Fruit fly (Drosophila melanogaster) whole organism, adult: ENCODE measurements around the gene CG9135.

ENCODE experiments used
- CG11617 ChIP-seq: fragments of 200-800 bp; sonication (Bioruptor generic); optimal IDR thresholded peaks from 2 replicates; lab custom pipeline; 2017; ENCODE audit warnings: mild to moderate bottlenecking, missing biosample characterization, missing genetic modification reagents, missing genetic modification characterization
- CG12768 ChIP-seq: fragments of 200-800 bp; sonication (Bioruptor generic); optimal IDR thresholded peaks from 2 replicates; lab custom pipeline; 2017; ENCODE audit warnings: missing biosample characterization, missing genetic modification characterization, mild to moderate bottlenecking, moderate library complexity, missing genetic modification reagents
- CG14711 ChIP-seq: fragments of 200-800 bp; sonication (Bioruptor generic); optimal IDR thresholded peaks from 2 replicates; lab custom pipeline; 2018; ENCODE audit warnings: missing biosample characterization, mild to moderate bottlenecking, missing genetic modification characterization, moderate library complexity
- CG1620 ChIP-seq: fragments of 200-800 bp; sonication (Bioruptor generic); optimal IDR thresholded peaks from 2 replicates; lab custom pipeline; 2016; ENCODE audit warnings: missing biosample characterization, missing genetic modification characterization
- CG33017 ChIP-seq: fragments of 200-800 bp; sonication (Bioruptor generic); optimal IDR thresholded peaks from 2 replicates; lab custom pipeline; 2018; ENCODE audit warnings: missing biosample characterization, mild to moderate bottlenecking, missing genetic modification characterization, moderate library complexity
- CG5204 ChIP-seq: fragments of 200-800 bp; sonication (Bioruptor generic); optimal IDR thresholded peaks from 2 replicates; lab custom pipeline; 2016; ENCODE audit warnings: missing biosample characterization, missing genetic modification characterization
- CG7045 ChIP-seq: fragments of 200-800 bp; sonication (Bioruptor generic); optimal IDR thresholded peaks from 2 replicates; lab custom pipeline; 2017; ENCODE audit warnings: missing biosample characterization, mild to moderate bottlenecking, missing genetic modification characterization
- CG7101 ChIP-seq: fragments of 200-800 bp; sonication (Bioruptor generic); optimal IDR thresholded peaks from 2 replicates; lab custom pipeline; 2018; ENCODE audit warnings: missing biosample characterization, mild to moderate bottlenecking, missing genetic modification characterization, moderate library complexity
- Clk ChIP-seq: fragments of 200-800 bp; sonication (Bioruptor generic); optimal IDR thresholded peaks from 2 replicates; lab custom pipeline; 2017; ENCODE audit warnings: missing biosample characterization, missing genetic modification characterization
- Crg-1 ChIP-seq: fragments of 200-800 bp; sonication (Bioruptor generic); optimal IDR thresholded peaks from 2 replicates; lab custom pipeline; 2016; ENCODE audit warnings: missing biosample characterization, missing genetic modification characterization
- Hr96 ChIP-seq: fragments of 200-800 bp; sonication (Bioruptor generic); optimal IDR thresholded peaks from 2 replicates; lab custom pipeline; 2016; ENCODE audit warnings: missing biosample characterization, missing genetic modification characterization
- Mnt ChIP-seq: fragments of 200-800 bp; sonication (Bioruptor generic); optimal IDR thresholded peaks from 2 replicates; lab custom pipeline; 2016; ENCODE audit warnings: missing biosample characterization, mild to moderate bottlenecking, missing genetic modification characterization
- bab1 ChIP-seq: fragments of 200-800 bp; sonication (Bioruptor generic); optimal IDR thresholded peaks from 3 replicates; lab custom pipeline; 2019; ENCODE audit warnings: missing biosample characterization, mild to moderate bottlenecking, missing genetic modification characterization, moderate library complexity
- cic ChIP-seq: fragments of 200-800 bp; sonication (Bioruptor generic); optimal IDR thresholded peaks from 2 replicates; lab custom pipeline; 2017; ENCODE audit warnings: missing biosample characterization, mild to moderate bottlenecking, missing genetic modification characterization, moderate library complexity
- cnc ChIP-seq, 2 experiments: fragments of >200 bp; optimal IDR thresholded peaks; 2 replicates each; lab custom pipeline; 2017
- kay ChIP-seq: fragments of 200-800 bp; sonication (Bioruptor generic); peaks from one replicate; lab custom pipeline; 2016; ENCODE audit warnings: missing biosample characterization, missing genetic modification characterization, borderline replicate concordance
- ovo ChIP-seq: fragments of 200-800 bp; sonication (Bioruptor generic); optimal IDR thresholded peaks from 2 replicates; lab custom pipeline; 2016; ENCODE audit warnings: missing biosample characterization, missing genetic modification characterization
- pad ChIP-seq: fragments of 200-800 bp; sonication (Bioruptor generic); optimal IDR thresholded peaks from 3 replicates; lab custom pipeline; 2017; ENCODE audit warnings: missing biosample characterization, missing genetic modification characterization, mild to moderate bottlenecking, moderate library complexity, missing genetic modification reagents
- tj ChIP-seq: fragments of 200-800 bp; sonication (Bioruptor generic); optimal IDR thresholded peaks from 3 replicates; lab custom pipeline; 2017; ENCODE audit warnings: missing biosample characterization, mild to moderate bottlenecking, missing genetic modification characterization, moderate library complexity
- toe ChIP-seq: fragments of 200-800 bp; sonication (Bioruptor generic); optimal IDR thresholded peaks from 2 replicates; lab custom pipeline; 2016; ENCODE audit warnings: missing biosample characterization, missing genetic modification characterization

CG9135 gene

DNA sequence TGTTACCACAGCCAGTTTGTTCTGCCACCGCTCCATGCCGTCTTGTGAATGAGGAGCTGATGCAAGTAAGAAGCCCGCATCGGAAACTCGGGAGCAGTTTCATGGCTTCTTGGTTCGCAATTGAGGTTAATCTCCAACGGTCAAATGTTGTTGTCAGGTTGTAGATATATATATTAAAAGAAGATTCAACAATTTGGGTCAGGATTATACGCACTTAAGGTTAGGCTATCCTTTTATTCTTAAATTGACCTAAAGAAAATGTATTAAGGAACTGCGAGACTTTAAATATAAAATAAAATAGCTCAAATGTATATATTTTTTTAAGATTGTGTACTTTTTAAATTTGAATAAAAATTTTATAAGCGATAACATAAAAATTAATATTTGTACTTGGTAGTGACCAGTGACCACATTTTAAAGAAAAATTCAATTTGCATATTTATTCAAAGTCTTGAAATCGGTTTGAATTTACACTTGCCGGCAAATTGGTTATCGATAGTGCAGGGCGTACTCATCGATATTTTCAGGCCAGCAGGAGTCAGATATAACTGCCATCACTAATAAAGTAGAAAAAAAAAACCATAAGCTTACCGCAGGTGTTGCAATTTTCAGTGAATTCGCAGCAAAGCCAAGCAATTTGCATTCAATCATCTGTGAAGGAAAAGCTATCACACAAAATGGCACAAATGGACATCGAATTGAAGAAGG lies 18.1 kb downstream of the CG9135 start, which contains the start of the genes CG9150 and Pfdn1:
Gene CG9150 (minus strand): TSS at position 51 of the 708 bp plus-strand sequence.
Gene Pfdn1 (plus strand): TSS at position 536 of the 708 bp plus-strand sequence.
- no peak for TF ChIP-seq Crg-1 (GFP tag; lab: Kevin White, UChicago)
- TF ChIP-seq CG14711 (tag; lab: Kevin White, UChicago) = no peak
- peak; percentile 66 for TF ChIP-seq Mnt (GFP tag; lab: Kevin White, UChicago)
- no peak for TF ChIP-seq cnc (optimal IDR thresholded peaks at IDR 0.05; lab: Kevin White, UChicago)
- TF ChIP-seq Clk (GFP tag; lab: Kevin White, UChicago) = no peak
- no peak for TF ChIP-seq CG12768 (GFP tag; lab: Kevin White, UChicago)
- TF ChIP-seq CG7101 = peak; percentile 22
- TF ChIP-seq toe (GFP tag; lab: Kevin White, UChicago) = no peak
- peak; percentile 66 for TF ChIP-seq bab1 (GFP tag; lab: Kevin White, UChicago)
- TF ChIP-seq Hr96 (GFP tag; lab: Kevin White, UChicago) = no peak
- no peak for TF ChIP-seq pad (GFP tag; lab: Kevin White, UChicago)
- TF ChIP-seq tj (GFP tag; lab: Kevin White, UChicago) = peak; percentile 16
- TF ChIP-seq cic (GFP tag; lab: Kevin White, UChicago) = no peak

DNA sequence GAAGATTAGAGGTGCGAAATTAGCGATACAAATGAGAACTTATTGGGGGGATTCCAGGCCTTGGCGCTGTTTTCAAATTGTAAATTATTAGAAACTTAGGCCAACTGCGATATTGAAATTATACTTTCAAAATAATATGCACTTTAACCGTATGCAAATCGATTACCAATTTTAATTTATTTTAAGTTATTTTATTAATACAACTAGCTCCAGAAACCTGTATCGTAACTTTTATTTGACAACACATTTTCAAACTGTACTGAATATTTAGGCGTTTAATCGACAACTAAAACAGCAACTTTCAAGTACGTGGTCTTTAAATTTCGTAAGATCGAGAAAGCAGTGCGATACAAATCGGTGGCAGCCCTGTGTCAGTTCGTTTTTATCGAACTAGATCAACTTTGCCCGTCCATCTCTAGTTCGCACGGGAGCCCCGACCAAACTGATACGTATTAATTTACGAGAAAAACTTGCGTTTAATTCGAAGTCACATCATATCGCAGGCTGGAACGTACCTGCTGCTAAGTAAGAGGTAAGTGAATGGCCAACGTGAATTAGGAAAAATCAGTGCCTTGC lies 20.1 kb downstream of the CG9135 start, which contains the start of the genes CG9154 and Kr-h2:
Gene CG9154 (minus strand): TSS at position 31 of the 576 bp plus-strand sequence.
Gene Kr-h2 (plus strand): TSS at position 335 of the 576 bp plus-strand sequence.
- TF ChIP-seq pad (GFP tag; lab: Kevin White, UChicago) (peak; percentile 42), CG12768 (GFP tag; lab: Kevin White, UChicago) (peak; percentile 60), CG33017 (tag; lab: Kevin White, UChicago) (peak; percentile 53), CG5204 (GFP tag; lab: Kevin White, UChicago) (no peak), CG7101 (peak; percentile 68), toe (GFP tag; lab: Kevin White, UChicago) (peak; percentile 85), CG7045 (peak; percentile 74), CG1620 (GFP tag; lab: Kevin White, UChicago) (peak; percentile 56), ovo (GFP tag; lab: Kevin White, UChicago) (peak; percentile 35), CG14711 (tag; lab: Kevin White, UChicago) (peak; percentile 70), CG11617 (GFP tag; lab: Kevin White, UChicago) (peak; percentile 82), Clk (GFP tag; lab: Kevin White, UChicago) (peak; percentile 44), cnc (optimal IDR thresholded peaks at IDR 0.05; lab: Kevin White, UChicago) (no peak), cic (GFP tag; lab: Kevin White, UChicago) (peak; percentile 14), bab1 (GFP tag; lab: Kevin White, UChicago) (peak; percentile 36), Mnt (GFP tag; lab: Kevin White, UChicago) (peak; percentile 64), Hr96 (GFP tag; lab: Kevin White, UChicago) (no peak), Crg-1 (GFP tag; lab: Kevin White, UChicago) (no peak), tj (GFP tag; lab: Kevin White, UChicago) (peak; percentile 39), kay (no peak)

dm6 chr2L:6072124-6072523 lies 21.5 kb downstream of the CG9135 start:
- TF ChIP-seq pad (GFP tag; lab: Kevin White, UChicago) = no peak
- no peak for TF ChIP-seq tj (GFP tag; lab: Kevin White, UChicago)
- TF ChIP-seq Mnt (GFP tag; lab: Kevin White, UChicago) = no peak
- no peak for TF ChIP-seq cic (GFP tag; lab: Kevin White, UChicago)
- no peak for TF ChIP-seq CG14711 (tag; lab: Kevin White, UChicago)
- no peak for TF ChIP-seq kay
- no peak for TF ChIP-seq Hr96 (GFP tag; lab: Kevin White, UChicago)
- no peak for TF ChIP-seq CG7101
- TF ChIP-seq ovo (GFP tag; lab: Kevin White, UChicago) = no peak
- TF ChIP-seq CG11617 (GFP tag; lab: Kevin White, UChicago) = no peak

DNA sequence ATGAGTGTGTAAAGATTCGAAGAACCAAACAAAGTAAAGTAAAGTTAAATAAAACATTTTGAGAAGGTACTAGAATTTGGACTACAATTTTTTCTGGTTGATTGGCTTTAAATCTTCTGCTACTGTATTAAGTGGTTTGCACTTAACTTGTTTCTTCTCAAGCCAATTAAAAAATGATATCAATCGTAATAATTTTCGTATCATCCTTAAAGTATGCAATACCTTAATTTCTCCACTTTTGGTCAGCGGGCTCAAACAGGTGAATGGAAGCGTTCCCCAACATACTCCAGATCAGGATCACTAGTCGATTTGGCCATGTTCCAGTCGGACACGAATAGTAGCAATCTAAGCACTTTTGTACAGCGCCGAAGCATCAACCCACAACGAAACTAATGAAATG lies 23.3 kb downstream of the CG9135 start:
- no peak for TF ChIP-seq CG33017 (tag; lab: Kevin White, UChicago)
- TF ChIP-seq CG11617 (GFP tag; lab: Kevin White, UChicago) = no peak

dm6 chr2L:6074314-6074713 lies 23.7 kb downstream of the CG9135 start:
- TF ChIP-seq Mnt (GFP tag; lab: Kevin White, UChicago) (no peak), CG33017 (tag; lab: Kevin White, UChicago) (no peak), Crg-1 (GFP tag; lab: Kevin White, UChicago) (no peak), ovo (GFP tag; lab: Kevin White, UChicago) (no peak), CG12768 (GFP tag; lab: Kevin White, UChicago) (no peak), Clk (GFP tag; lab: Kevin White, UChicago) (no peak), kay (no peak), pad (GFP tag; lab: Kevin White, UChicago) (no peak), CG7045 (no peak), CG1620 (GFP tag; lab: Kevin White, UChicago) (no peak), CG11617 (GFP tag; lab: Kevin White, UChicago) (no peak), CG14711 (tag; lab: Kevin White, UChicago) (no peak), cnc (optimal IDR thresholded peaks at IDR 0.05; lab: Kevin White, UChicago) (no peak), bab1 (GFP tag; lab: Kevin White, UChicago) (no peak)
